Fruit fly (Drosophila melanogaster) whole organism, prepupa: ENCODE results near the gene Gr28a.

Experiments used
- CG10631 ChIP-seq: fragments of 200-800 bp; sonication (Bioruptor generic); optimal IDR thresholded peaks from 2 replicates; lab custom pipeline; 2016; ENCODE audit warnings: missing biosample characterization, missing genetic modification characterization
- CG11294 ChIP-seq: fragments of 200-800 bp; sonication (Bioruptor generic); IDR thresholded peaks from 2 replicates; pipeline ENCODE4 v1.3.6; 2022; ENCODE audit warnings: missing biosample characterization, missing genetic modification characterization
- CG15336 ChIP-seq: fragments of 200-800 bp; sonication (Bioruptor generic); IDR thresholded peaks from 2 replicates; pipeline ENCODE4 v1.3.6; 2022; ENCODE audit warnings: missing biosample characterization, missing genetic modification characterization
- CG16779 ChIP-seq: fragments of 200-800 bp; sonication (Bioruptor generic); optimal IDR thresholded peaks from 3 replicates; lab custom pipeline; 2017; ENCODE audit warnings: missing biosample characterization, mild to moderate bottlenecking, missing genetic modification characterization
- CG3032 ChIP-seq: fragments of 200-800 bp; optimal IDR thresholded peaks from 2 replicates; lab custom pipeline; 2019; ENCODE audit warnings: missing biosample characterization, mild to moderate bottlenecking, missing genetic modification characterization, moderate library complexity
- CG6276 ChIP-seq: fragments of 200-800 bp; sonication (Bioruptor generic); optimal IDR thresholded peaks from 2 replicates; lab custom pipeline; 2017; ENCODE audit warnings: missing biosample characterization, mild to moderate bottlenecking, missing genetic modification characterization
- CG6808 ChIP-seq: fragments of 200-800 bp; sonication (Bioruptor generic); optimal IDR thresholded peaks from 3 replicates; lab custom pipeline; 2017; ENCODE audit warnings: missing biosample characterization, missing genetic modification characterization, mild to moderate bottlenecking, moderate library complexity, missing genetic modification reagents
- CG6854 ChIP-seq: fragments of 200-800 bp; sonication (Bioruptor generic); optimal IDR thresholded peaks from 2 replicates; lab custom pipeline; 2017; ENCODE audit warnings: missing biosample characterization, mild to moderate bottlenecking, missing genetic modification characterization
- Eip78C ChIP-seq: fragments of 200-800 bp; sonication (Bioruptor generic); peaks from one replicate; lab custom pipeline; 2016; ENCODE audit warnings: missing biosample characterization, missing genetic modification characterization
- Hr38 ChIP-seq: sonication (Bioruptor generic); optimal IDR thresholded peaks from 2 replicates; lab custom pipeline; 2016; ENCODE audit warnings: missing biosample characterization, missing genetic modification characterization
- Sox14 ChIP-seq: fragments of 200-800 bp; sonication (Bioruptor generic); optimal IDR thresholded peaks from 3 replicates; lab custom pipeline; 2016; ENCODE audit warnings: missing biosample characterization, missing genetic modification characterization
- esn ChIP-seq: fragments of 200-800 bp; sonication (Bioruptor generic); optimal IDR thresholded peaks from 2 replicates; lab custom pipeline; 2016; ENCODE audit warnings: missing biosample characterization, mild to moderate bottlenecking, missing genetic modification characterization, moderate library complexity
- lz ChIP-seq: fragments of 200-800 bp; sonication (Bioruptor generic); optimal IDR thresholded peaks from 3 replicates; lab custom pipeline; 2016; ENCODE audit warnings: missing biosample characterization, missing genetic modification characterization
- net ChIP-seq: fragments of 200-800 bp; sonication (Bioruptor generic); optimal IDR thresholded peaks from 3 replicates; lab custom pipeline; 2016; ENCODE audit warnings: missing biosample characterization, missing genetic modification characterization

DNA sequence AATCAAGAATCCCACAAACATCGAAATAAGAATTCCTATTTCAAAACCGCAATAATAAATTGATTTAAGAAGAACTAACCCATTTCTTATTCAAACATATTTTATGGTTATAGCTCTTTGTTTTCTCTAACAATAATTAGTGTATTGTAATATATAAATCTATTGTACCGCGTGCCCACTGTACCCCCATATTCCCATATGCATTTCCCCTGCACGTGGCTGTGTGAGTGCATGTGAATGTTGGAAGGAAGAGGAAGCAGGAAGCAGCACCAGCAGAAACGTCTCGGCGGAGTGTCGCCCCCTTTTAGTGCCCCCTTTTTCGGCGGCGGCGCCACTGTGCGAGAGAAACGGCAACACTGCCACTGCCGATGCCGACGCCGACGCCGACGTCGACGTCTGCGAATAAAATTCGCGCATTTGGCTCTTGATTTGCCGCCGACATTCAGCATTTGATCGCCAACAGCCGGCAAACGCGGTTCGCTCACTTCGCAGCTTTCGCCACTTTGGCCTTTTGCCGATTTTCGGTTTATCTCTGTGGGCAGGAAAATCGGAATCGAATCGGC, 30.6 kb downstream of the Gr28a start:
- TF ChIP-seq CG6808 (GFP tag; lab: Kevin White, UChicago), result peak; percentile 57
- TF ChIP-seq Eip78C (GFP tag; lab: Kevin White, UChicago), result peak; percentile 95
- peak; percentile 60; the same call in 1 of the 2 replicates for TF ChIP-seq CG11294
- TF ChIP-seq net, result peak; percentile 62
- TF ChIP-seq CG6276 (GFP tag; lab: Kevin White, UChicago), result peak; percentile 59
- peak; percentile 68 for TF ChIP-seq Sox14 (GFP tag; lab: Kevin White, UChicago)
- peak; percentile 84 for TF ChIP-seq CG15336 (GFP tag; lab: Robert Waterston, UW)
- TF ChIP-seq esn, result peak; percentile 63
- TF ChIP-seq CG16779 (tag; lab: Kevin White, UChicago), result peak; percentile 59
- TF ChIP-seq CG10631 (GFP tag; lab: Kevin White, UChicago), result peak; percentile 54
- TF ChIP-seq lz, result peak; percentile 64
- peak; percentile 1 for TF ChIP-seq Hr38 (GFP tag; lab: Kevin White, UChicago)
- TF ChIP-seq CG6854 (GFP tag; lab: Kevin White, UChicago), result peak; percentile 74
- peak; percentile 76 for TF ChIP-seq CG3032
